Worm (Caenorhabditis elegans) whole organism, L1 larva: Measurements from ENCODE around the gene sru-4.

Experiments used
- elt-2 ChIP-seq: sonication (generic microtip); optimal IDR thresholded peaks from 2 replicates; lab custom pipeline; 2016; ENCODE audit warnings: missing genetic modification characterization, mild to moderate bottlenecking, inconsistent platforms, missing compliant biosample characterization, missing genetic modification reagents
- lin-13 ChIP-seq: fragments of 150-350 bp; optimal IDR thresholded peaks from 2 replicates; lab custom pipeline; 2014; ENCODE audit warnings: missing biosample characterization, missing genetic modification reagents, missing genetic modification characterization

ce11 chrIV:9516831-9517230 is 18.6 kb downstream of the sru-4 start, which contains the start of gene C33A12.19:
- TF ChIP-seq lin-13 = no peak
- peak; percentile 44 for TF ChIP-seq elt-2
